Fruit fly (Drosophila melanogaster): ENCODE data around the gene asun.

dm6 chr3R:16231385-16232307, 32.4 kb upstream of the asun start:
- TF ChIP-seq CG6163 (GFP tag; IDR thresholded peaks at IDR 0.05) (no peak), CG6792 (GFP tag; optimal IDR thresholded peaks at IDR 0.05) (peak; percentile 60)
